Worm (Caenorhabditis elegans): ENCODE data around the gene fmo-3.

The fmo-3 gene

ce11 chrIII:10703833-10704232 is 9.4 kb downstream of the fmo-3 start:
- TF ChIP-seq unc-62 (GFP tag; optimal IDR thresholded peaks at IDR 0.05), result no peak

ce11 chrIII:10704499-10704898 is 10.0 kb downstream of the fmo-3 start:
- no peak for TF ChIP-seq unc-62 (GFP tag; optimal IDR thresholded peaks at IDR 0.05)

- no peak for TF ChIP-seq unc-62 (GFP tag; optimal IDR thresholded peaks at IDR 0.05)
These were observed 12.0 kb downstream of the fmo-3 start for ce11 chrIII:10706481-10706880.

ce11 chrIII:10706972-10707438 is 12.5 kb downstream of the fmo-3 start, which contains the start of the genes Y39A1A.21 and Y39A1A.22:
Gene Y39A1A.21, minus strand, starts transcription at chrIII:10707022.
Gene Y39A1A.22, minus strand, starts transcription at chrIII:10707028.
- TF ChIP-seq unc-62 (GFP tag; optimal IDR thresholded peaks at IDR 0.05), result no peak

ce11 chrIII:10707461-10707860 is 13.0 kb downstream of the fmo-3 start, which contains the start of gene mrpl-12:
Gene mrpl-12, plus strand, starts transcription at chrIII:10707761.
- no peak for TF ChIP-seq unc-62 (GFP tag; optimal IDR thresholded peaks at IDR 0.05)

ce11 chrIII:10708484-10708883 is 14.0 kb downstream of the fmo-3 start:
- TF ChIP-seq unc-62 (GFP tag; optimal IDR thresholded peaks at IDR 0.05), result no peak

ce11 chrIII:10709676-10710075 is 15.2 kb downstream of the fmo-3 start:
- TF ChIP-seq unc-62 (GFP tag; optimal IDR thresholded peaks at IDR 0.05), result no peak

ce11 chrIII:10711192-10711673 is 16.8 kb downstream of the fmo-3 start, which contains the start of gene W09D10.5:
Gene W09D10.5, minus strand, starts transcription at chrIII:10711536.
- no peak for TF ChIP-seq unc-62 (GFP tag; optimal IDR thresholded peaks at IDR 0.05)

- no peak for TF ChIP-seq unc-62 (GFP tag; optimal IDR thresholded peaks at IDR 0.05)
These were observed 20.1 kb downstream of the fmo-3 start for ce11 chrIII:10714541-10714940.

- no peak for TF ChIP-seq unc-62 (GFP tag; optimal IDR thresholded peaks at IDR 0.05)
These were observed 21.6 kb downstream of the fmo-3 start, which contains the start of gene W09D10.4 for ce11 chrIII:10716091-10716490. Gene W09D10.4, minus strand, starts transcription at chrIII:10716191.

- no peak for TF ChIP-seq unc-62 (GFP tag; optimal IDR thresholded peaks at IDR 0.05)
These were observed 23.0 kb downstream of the fmo-3 start for ce11 chrIII:10717479-10717878.

ce11 chrIII:10718078-10718477 is 23.6 kb downstream of the fmo-3 start:
- TF ChIP-seq unc-62 (GFP tag; optimal IDR thresholded peaks at IDR 0.05), result no peak

- no peak for TF ChIP-seq unc-62 (GFP tag; optimal IDR thresholded peaks at IDR 0.05)
These were observed 24.6 kb downstream of the fmo-3 start for ce11 chrIII:10719057-10719456.

- TF ChIP-seq unc-62 (GFP tag; optimal IDR thresholded peaks at IDR 0.05), result no peak
These were observed 25.7 kb downstream of the fmo-3 start for ce11 chrIII:10720170-10720569.

ce11 chrIII:10721056-10721455 is 26.6 kb downstream of the fmo-3 start:
- no peak for TF ChIP-seq unc-62 (GFP tag; optimal IDR thresholded peaks at IDR 0.05)

ce11 chrIII:10730510-10730909 is 36.0 kb downstream of the fmo-3 start, which contains the start of gene tat-3:
Gene tat-3, minus strand, starts transcription at chrIII:10730705.
- no peak for TF ChIP-seq unc-62 (GFP tag; optimal IDR thresholded peaks at IDR 0.05)

ce11 chrIII:10733300-10733699 is 38.8 kb downstream of the fmo-3 start:
- no peak for TF ChIP-seq unc-62 (GFP tag; optimal IDR thresholded peaks at IDR 0.05)

Data from whole organism, dauer.